Worm (Caenorhabditis elegans): ENCODE results near the gene irld-45.

The irld-45 gene

DNA sequence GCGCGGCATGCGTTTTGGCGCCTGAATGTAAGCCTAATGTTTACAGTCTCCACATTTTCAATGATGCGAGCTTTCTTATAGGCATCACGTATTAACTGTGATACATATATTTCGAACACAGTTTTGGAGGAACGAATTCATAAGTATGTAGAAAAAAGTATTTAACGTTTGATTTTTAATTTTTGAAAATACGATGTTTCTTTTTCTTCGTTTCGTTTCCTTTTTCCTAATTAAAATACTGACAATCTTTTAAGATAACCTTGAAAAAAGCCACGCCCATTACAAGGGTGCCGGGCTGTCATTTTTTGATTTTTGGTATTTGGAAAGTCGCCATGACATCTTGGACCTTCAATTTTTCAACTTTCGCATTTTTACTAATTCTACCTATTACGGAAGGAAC is 16.8 kb downstream of the irld-45 start, which contains the start of gene K04F1.9:
K04F1.9 (plus strand) TSS at position 301 of the 400 bp plus-strand sequence.
- TF ChIP-seq lim-6 (tag; optimal IDR thresholded peaks at IDR 0.05) (no peak), nhr-232 (tag; optimal IDR thresholded peaks at IDR 0.05) (no peak), sdc-2 (tag; optimal IDR thresholded peaks at IDR 0.05) (no peak), unc-42 (tag; optimal IDR thresholded peaks at IDR 0.05) (no peak), hlh-6 (tag; optimal IDR thresholded peaks at IDR 0.05) (no peak), lin-11 (tag; optimal IDR thresholded peaks at IDR 0.05) (no peak), che-1 (tag; optimal IDR thresholded peaks at IDR 0.05) (no peak), dve-1 (tag; optimal IDR thresholded peaks at IDR 0.05) (no peak), ceh-48 (tag; optimal IDR thresholded peaks at IDR 0.05) (no peak), ceh-14 (tag; optimal IDR thresholded peaks at IDR 0.05) (no peak), sox-2 (GFP tag; IDR thresholded peaks at IDR 0.05) (no peak), ceh-34 (tag; optimal IDR thresholded peaks at IDR 0.05) (no peak), K09A11.1 (tag; optimal IDR thresholded peaks at IDR 0.05; ENCODE audit: insufficient read depth) (no peak), hlh-15 (tag; optimal IDR thresholded peaks at IDR 0.05) (no peak)

DNA sequence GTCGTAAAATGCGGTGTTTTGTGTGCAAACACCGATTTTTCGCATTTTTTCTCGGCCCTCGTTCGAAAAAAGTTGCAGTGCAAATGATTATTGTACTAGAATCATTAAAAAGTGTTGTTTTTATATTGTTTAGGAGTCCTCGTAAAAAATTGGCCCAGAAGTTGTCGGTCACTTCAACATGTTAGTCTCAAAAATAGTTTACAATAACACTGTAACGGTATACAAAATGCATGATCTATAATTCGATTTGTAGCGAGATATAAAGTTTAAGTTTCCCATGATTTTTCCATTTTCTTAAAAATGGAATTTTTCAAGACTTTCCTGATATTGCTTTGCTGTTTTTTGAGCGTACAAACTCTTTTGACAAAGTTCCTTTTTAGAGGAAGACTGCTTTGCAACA is 18.8 kb downstream of the irld-45 start, which contains the start of gene K04F1.8:
K04F1.8 (plus strand) TSS at position 301 of the 400 bp plus-strand sequence.
- TF ChIP-seq pax-1 (tag; optimal IDR thresholded peaks at IDR 0.05) = no peak

DNA sequence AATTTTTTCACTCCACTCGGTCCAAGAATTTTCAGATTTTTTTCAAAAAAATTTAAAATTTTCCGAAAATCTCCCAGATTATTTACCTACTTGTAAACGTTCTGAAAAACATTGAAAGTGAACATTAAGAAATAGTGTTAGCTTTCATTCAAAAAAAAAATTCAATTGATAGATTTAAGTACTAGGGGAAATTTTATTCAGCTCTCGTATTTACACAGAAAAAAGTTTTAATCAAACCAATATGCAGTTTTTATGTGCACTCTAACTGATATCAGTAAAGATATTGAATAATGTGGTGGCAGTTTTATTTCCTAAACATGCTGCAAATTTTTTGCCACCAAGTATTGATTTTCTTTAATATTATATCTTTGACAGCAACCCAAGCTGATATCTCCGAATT is 20.1 kb downstream of the irld-45 start, which contains the start of gene irld-42:
irld-42 (plus strand) TSS at position 301 of the 400 bp plus-strand sequence.
- no peak for TF ChIP-seq zip-5 (tag; optimal IDR thresholded peaks at IDR 0.05)
- TF ChIP-seq madf-2 (tag; optimal IDR thresholded peaks at IDR 0.05) = no peak
- no peak for TF ChIP-seq ceh-24 (tag; optimal IDR thresholded peaks at IDR 0.05)
- TF ChIP-seq pag-3 (tag; optimal IDR thresholded peaks at IDR 0.05; ENCODE audit: borderline replicate concordance) = no peak
- no peak for TF ChIP-seq rnt-1 (tag; optimal IDR thresholded peaks at IDR 0.05)
- no peak for TF ChIP-seq eyg-1 (tag; optimal IDR thresholded peaks at IDR 0.05)
- no peak for TF ChIP-seq ztf-16 (tag; optimal IDR thresholded peaks at IDR 0.05)
- no peak for TF ChIP-seq hlh-15 (tag; optimal IDR thresholded peaks at IDR 0.05)
- TF ChIP-seq lim-6 (tag; optimal IDR thresholded peaks at IDR 0.05) = no peak
- TF ChIP-seq tbx-7 (tag; optimal IDR thresholded peaks at IDR 0.05) = no peak

- TF ChIP-seq unc-55 (GFP tag; optimal IDR thresholded peaks at IDR 0.05) (no peak), pat-9 (tag; optimal IDR thresholded peaks at IDR 0.05) (no peak), ceh-9 (tag; optimal IDR thresholded peaks at IDR 0.05) (no peak), che-1 (tag; optimal IDR thresholded peaks at IDR 0.05) (no peak), F13H6.1 (tag; optimal IDR thresholded peaks at IDR 0.05) (no peak), sdc-2 (tag; optimal IDR thresholded peaks at IDR 0.05) (no peak), ceh-45 (GFP tag; IDR thresholded peaks at IDR 0.05) (no peak), pha-4 (tag; optimal IDR thresholded peaks at IDR 0.05) (no peak), rnt-1 (tag; optimal IDR thresholded peaks at IDR 0.05) (no peak), ceh-22 (tag; optimal IDR thresholded peaks at IDR 0.05) (no peak), eyg-1 (tag; optimal IDR thresholded peaks at IDR 0.05) (no peak), hlh-6 (tag; optimal IDR thresholded peaks at IDR 0.05) (no peak), K02D7.2 (tag; optimal IDR thresholded peaks at IDR 0.05) (no peak), fkh-6 (tag; optimal IDR thresholded peaks at IDR 0.05) (no peak), hlh-13 (GFP tag; optimal IDR thresholded peaks at IDR 0.05) (no peak)
Observed at ce11 chrV:1678228-1678627, 30.1 kb downstream of the irld-45 start, which contains the start of gene srw-98. srw-98 (minus strand) TSS chrV:1678328.

DNA sequence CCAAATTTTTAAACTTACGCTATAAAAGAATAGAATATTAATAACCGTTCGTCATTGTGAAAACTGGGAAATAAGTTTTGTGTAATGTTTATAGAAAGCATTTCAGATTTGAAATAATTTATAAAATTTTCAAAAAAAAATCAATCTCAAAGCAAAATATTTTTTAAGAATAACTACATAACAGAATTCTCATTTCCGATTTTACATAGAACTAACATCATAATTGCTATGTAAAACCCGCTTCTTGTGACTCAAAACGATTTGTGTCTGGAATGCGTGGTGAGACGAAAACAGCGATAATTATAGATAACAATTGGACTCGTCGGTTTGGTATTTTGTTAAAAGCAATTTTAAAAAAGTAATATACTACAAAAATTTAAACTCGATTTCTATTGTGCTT is 32.7 kb downstream of the irld-45 start, which contains the start of gene srw-91:
srw-91 (minus strand) TSS at position 101 of the 400 bp plus-strand sequence.
- TF ChIP-seq pros-1 (tag; optimal IDR thresholded peaks at IDR 0.05) = no peak
- no peak for TF ChIP-seq gmeb-2 (tag; optimal IDR thresholded peaks at IDR 0.05)
- no peak for TF ChIP-seq nhr-11 (tag; optimal IDR thresholded peaks at IDR 0.05)
- TF ChIP-seq ceh-34 (tag; optimal IDR thresholded peaks at IDR 0.05) = no peak
- no peak for TF ChIP-seq K09A11.1 (tag; optimal IDR thresholded peaks at IDR 0.05; ENCODE audit: insufficient read depth)
- no peak for TF ChIP-seq syd-9 (tag; optimal IDR thresholded peaks at IDR 0.05)
- no peak for TF ChIP-seq dmd-4 (tag; optimal IDR thresholded peaks at IDR 0.05; ENCODE audit: borderline replicate concordance)
- no peak for TF ChIP-seq pag-3 (tag; optimal IDR thresholded peaks at IDR 0.05; ENCODE audit: borderline replicate concordance)
- TF ChIP-seq nhr-232 (tag; optimal IDR thresholded peaks at IDR 0.05) = no peak
- no peak for TF ChIP-seq hlh-30 (tag; optimal IDR thresholded peaks at IDR 0.05; ENCODE audit: insufficient read depth)
- TF ChIP-seq ttx-3 (tag; optimal IDR thresholded peaks at IDR 0.05) = no peak
- TF ChIP-seq ceh-45 (GFP tag; IDR thresholded peaks at IDR 0.05) = no peak
- TF ChIP-seq ama-1 (optimal IDR thresholded peaks at IDR 0.05) = no peak
- no peak for TF ChIP-seq odd-2 (tag; optimal IDR thresholded peaks at IDR 0.05)
- no peak for TF ChIP-seq sox-2 (GFP tag; IDR thresholded peaks at IDR 0.05)
- TF ChIP-seq ceh-30 (tag; optimal IDR thresholded peaks at IDR 0.05) = no peak
- no peak for TF ChIP-seq hlh-6 (tag; optimal IDR thresholded peaks at IDR 0.05)

Measured in whole organism, late embryonic.